Worm (Caenorhabditis elegans): ENCODE results near the gene C14B1.8.

DNA sequence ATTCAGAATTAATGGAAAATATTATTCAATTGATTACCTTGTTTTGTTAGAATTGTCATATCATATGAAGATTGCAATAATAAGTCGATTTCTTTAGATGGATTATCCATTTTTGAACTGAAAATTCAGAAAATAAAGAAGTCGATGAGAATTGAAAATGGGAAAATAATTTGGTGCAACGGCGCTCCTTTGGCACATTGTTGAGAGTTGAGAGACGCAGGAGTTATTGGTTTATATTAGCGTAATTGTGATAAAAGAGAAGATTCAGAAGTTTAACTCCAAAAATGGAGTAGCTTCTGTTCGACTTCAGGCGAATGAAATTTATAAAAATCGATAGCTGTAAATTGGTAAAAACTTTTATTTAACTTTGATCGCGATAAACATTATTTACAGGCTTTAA, at the start of gene C14B1.8:
- TF ChIP-seq ama-1 (optimal IDR thresholded peaks at IDR 0.05): no peak
- no peak for TF ChIP-seq tra-4 (tag; optimal IDR thresholded peaks at IDR 0.05)
- TF ChIP-seq pes-1 (GFP tag; IDR thresholded peaks at IDR 0.05): no peak
- TF ChIP-seq B0310.2 (tag; optimal IDR thresholded peaks at IDR 0.05): no peak
- no peak for TF ChIP-seq aly-1 (tag; optimal IDR thresholded peaks at IDR 0.05)
- TF ChIP-seq hnd-1 (tag; optimal IDR thresholded peaks at IDR 0.05): no peak
- TF ChIP-seq tbx-11 (GFP tag; IDR thresholded peaks at IDR 0.05): no peak
- TF ChIP-seq tbx-37 (GFP tag; conservative IDR thresholded peaks at IDR 0.05): no peak
- TF ChIP-seq ceh-36 (tag; optimal IDR thresholded peaks at IDR 0.05): no peak
- TF ChIP-seq hmbx-1 (tag; optimal IDR thresholded peaks at IDR 0.05): no peak
- TF ChIP-seq ceh-13 (GFP tag; optimal IDR thresholded peaks at IDR 0.05): no peak
- TF ChIP-seq scrt-1 (GFP tag; IDR thresholded peaks at IDR 0.05): no peak

All from whole organism, early embryonic.